Worm (Caenorhabditis elegans) whole organism, mixed stage, embryonic: ENCODE measurements around the gene C07D10.1.
"Not testable (repeated sequence)": the region's sequence is repeated elsewhere in the genome, so short reads cannot be mapped to it uniquely, and the experiment has no call there.

ENCODE experiments used
- M03D4.4 ChIP-seq: sonication (generic microtip); optimal IDR thresholded peaks from 2 replicates; lab custom pipeline; 2017; ENCODE audit warnings: mild to moderate bottlenecking, missing genetic modification characterization, missing compliant biosample characterization
- bed-3 ChIP-seq: fragments of 200-800 bp; sonication (Bioruptor generic); optimal IDR thresholded peaks from 3 replicates; lab custom pipeline; 2018; ENCODE audit warnings: mild to moderate bottlenecking, missing genetic modification characterization, moderate library complexity, missing compliant biosample characterization
- blmp-1 ChIP-seq: fragments of 150-350 bp; optimal IDR thresholded peaks from 2 replicates; lab custom pipeline; 2014; ENCODE audit warnings: missing biosample characterization, missing genetic modification characterization
- ceh-83 ChIP-seq: fragments of 200-800 bp; sonication (Bioruptor generic); optimal IDR thresholded peaks from 2 replicates; lab custom pipeline; 2018; ENCODE audit warnings: mild to moderate bottlenecking, missing genetic modification characterization, missing compliant biosample characterization
- cnd-1 ChIP-seq: fragments of 200-800 bp; sonication (Bioruptor generic); optimal IDR thresholded peaks from 2 replicates; lab custom pipeline; 2018; ENCODE audit warnings: mild to moderate bottlenecking, missing genetic modification characterization, missing compliant biosample characterization
- drap-1 ChIP-seq: fragments of 200-800 bp; sonication (Bioruptor generic); optimal IDR thresholded peaks from 3 replicates; lab custom pipeline; 2018; ENCODE audit warnings: mild to moderate bottlenecking, missing genetic modification characterization, missing compliant biosample characterization
- elt-1 ChIP-seq: sonication (generic microtip); optimal IDR thresholded peaks from 2 replicates; lab custom pipeline; 2017; ENCODE audit warnings: missing genetic modification characterization, mild to moderate bottlenecking, missing compliant biosample characterization, antibody characterized with exemption, moderate library complexity, borderline replicate concordance; ENCODE audit not compliant: insufficient read depth
- elt-3 ChIP-seq: fragments of 150-350 bp; optimal IDR thresholded peaks from 2 replicates; lab custom pipeline; 2014; ENCODE audit warnings: missing biosample characterization, missing genetic modification characterization
- hlh-1 ChIP-seq: fragments of 150-350 bp; optimal IDR thresholded peaks from 2 replicates; lab custom pipeline; 2014; ENCODE audit warnings: missing biosample characterization, missing genetic modification reagents, missing genetic modification characterization
- lin-13 ChIP-seq: fragments of 150-350 bp; optimal IDR thresholded peaks from 2 replicates; lab custom pipeline; 2014; ENCODE audit warnings: missing biosample characterization, missing genetic modification characterization
- lsy-2 ChIP-seq: fragments of 150-350 bp; optimal IDR thresholded peaks from 2 replicates; lab custom pipeline; 2014; ENCODE audit warnings: missing biosample characterization, missing genetic modification characterization
- mab-5 ChIP-seq: fragments of 150-350 bp; optimal IDR thresholded peaks from 2 replicates; lab custom pipeline; 2014; ENCODE audit warnings: missing biosample characterization, missing genetic modification characterization
- nhr-12 ChIP-seq: fragments of 150-350 bp; optimal IDR thresholded peaks from 2 replicates; lab custom pipeline; 2014; ENCODE audit warnings: missing biosample characterization, missing genetic modification characterization
- nhr-237 ChIP-seq: fragments of 150-350 bp; optimal IDR thresholded peaks from 2 replicates; lab custom pipeline; 2014; ENCODE audit warnings: missing biosample characterization, missing genetic modification characterization
- nhr-76 ChIP-seq: sonication (generic microtip); optimal IDR thresholded peaks from 2 replicates; lab custom pipeline; 2017; ENCODE audit warnings: missing biosample characterization, missing genetic modification characterization
- pha-4 ChIP-seq: fragments of 150-350 bp; optimal IDR thresholded peaks from 2 replicates; lab custom pipeline; 2018; ENCODE audit warnings: missing biosample characterization, missing genetic modification reagents, missing genetic modification characterization
- sptf-1 ChIP-seq: sonication (generic microtip); optimal IDR thresholded peaks from 2 replicates; lab custom pipeline; 2017; ENCODE audit warnings: mild to moderate bottlenecking, missing genetic modification characterization, moderate library complexity, missing compliant biosample characterization
- tbx-8 ChIP-seq: fragments of 200-800 bp; sonication (Bioruptor generic); optimal IDR thresholded peaks from 2 replicates; lab custom pipeline; 2018; ENCODE audit warnings: mild to moderate bottlenecking, missing genetic modification characterization, moderate library complexity, missing compliant biosample characterization
- unc-120 ChIP-seq: sonication (generic microtip); optimal IDR thresholded peaks from 2 replicates; lab custom pipeline; 2017; ENCODE audit warnings: missing genetic modification characterization, missing compliant biosample characterization; ENCODE audit not compliant: poor library complexity, severe bottlenecking
- unc-39 ChIP-seq: fragments of 150-350 bp; optimal IDR thresholded peaks from 2 replicates; lab custom pipeline; 2014; ENCODE audit warnings: missing biosample characterization, missing genetic modification characterization
- unc-62 ChIP-seq: fragments of 150-350 bp; optimal IDR thresholded peaks from 2 replicates; lab custom pipeline; 2014; ENCODE audit warnings: missing biosample characterization, missing genetic modification reagents, missing genetic modification characterization
- zip-8 ChIP-seq: fragments of 150-350 bp; optimal IDR thresholded peaks from 2 replicates; lab custom pipeline; 2014; ENCODE audit warnings: missing biosample characterization, missing genetic modification characterization
- ztf-11 ChIP-seq: fragments of 150-350 bp; optimal IDR thresholded peaks from 2 replicates; lab custom pipeline; 2014; ENCODE audit warnings: missing biosample characterization, missing genetic modification characterization

The C07D10.1 gene

DNA sequence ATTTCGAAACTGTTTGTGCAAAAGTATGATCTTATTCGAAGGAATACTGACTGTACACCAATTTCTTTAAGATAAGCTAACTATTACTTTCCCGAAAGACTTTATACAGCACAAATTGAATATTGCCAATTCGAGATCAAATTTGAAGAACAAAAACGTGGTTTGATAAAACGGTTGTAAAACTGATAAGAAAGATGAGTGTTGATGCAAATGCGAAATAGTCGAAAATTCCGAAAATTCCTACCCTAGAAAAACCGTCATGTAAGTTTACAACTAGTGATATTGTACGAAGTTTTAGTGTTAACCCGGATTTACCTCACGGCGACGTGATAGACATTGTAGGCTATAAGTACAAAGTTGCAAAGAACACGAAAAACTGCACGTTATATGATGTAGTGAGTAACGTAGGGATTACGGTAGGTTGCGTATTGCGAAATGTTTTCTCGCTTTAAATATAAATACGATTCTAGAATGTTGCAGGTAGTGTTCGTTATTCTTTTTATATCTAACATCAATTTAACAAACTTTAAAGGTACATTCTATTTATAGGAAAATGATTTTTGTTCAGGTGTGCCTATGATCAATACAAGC lies 22.1 kb downstream of the C07D10.1 start:
- TF ChIP-seq hlh-1 (tag; lab: Kevin White, UChicago) (no peak), drap-1 (GFP tag; lab: Kevin White, UChicago) (no peak), unc-62 (GFP tag; lab: Kevin White, UChicago) (no peak), nhr-76 (tag; lab: Kevin White, UChicago) (no peak), bed-3 (GFP tag; lab: Kevin White, UChicago) (no peak), ztf-11 (tag; lab: Kevin White, UChicago) (no peak), blmp-1 (tag; lab: Kevin White, UChicago) (no peak), nhr-237 (no peak), mab-5 (no peak), cnd-1 (no peak), M03D4.4 (tag; lab: Kevin White, UChicago) (no peak)

DNA sequence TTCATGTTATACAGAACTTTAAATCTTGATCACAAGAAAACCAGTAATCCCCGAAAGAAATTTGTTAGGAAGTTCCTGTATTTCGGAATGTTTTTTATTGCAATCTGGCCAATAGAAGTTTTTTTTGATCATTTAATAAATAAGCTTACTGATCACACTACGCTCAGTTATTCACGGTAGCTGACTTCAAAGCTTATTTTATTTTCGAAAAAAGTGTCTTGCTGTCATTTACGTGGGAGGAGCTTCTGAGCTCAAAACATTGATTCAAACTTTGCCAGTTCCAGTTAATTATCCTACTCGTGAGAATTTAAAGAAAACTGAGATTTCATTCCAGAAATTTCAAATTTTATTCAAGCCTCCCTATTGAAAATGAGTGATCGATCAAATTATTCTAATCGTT lies 33.5 kb downstream of the C07D10.1 start, which contains the start of gene srd-54:
Gene srd-54, plus strand, starts transcription at position 301 of the 400 bp plus-strand sequence.
- TF ChIP-seq lin-13 (tag; lab: Kevin White, UChicago): no peak
- no peak for TF ChIP-seq ceh-83 (GFP tag; lab: Kevin White, UChicago)
- no peak for TF ChIP-seq ztf-11 (tag; lab: Kevin White, UChicago)
- no peak for TF ChIP-seq hlh-1 (tag; lab: Kevin White, UChicago)
- TF ChIP-seq sptf-1 (tag; lab: Kevin White, UChicago): no peak

DNA sequence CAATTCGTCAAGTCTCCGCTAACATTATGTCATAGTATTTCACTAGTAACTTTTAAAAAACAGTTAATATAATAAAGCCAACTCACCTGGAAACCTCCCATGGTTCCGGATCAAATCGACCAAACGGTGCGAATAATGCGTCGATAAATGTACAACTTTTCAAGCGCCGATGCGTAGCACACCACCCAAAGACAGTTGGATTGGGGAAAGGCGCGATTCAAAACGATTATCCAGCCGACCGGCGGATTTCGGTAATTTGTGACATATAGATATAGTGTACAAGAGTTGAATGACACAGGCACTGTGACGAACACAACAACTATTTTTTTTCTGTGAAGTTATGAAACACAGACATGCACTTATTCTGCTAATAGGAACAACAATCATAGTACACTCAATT lies 35.4 kb downstream of the C07D10.1 start, which contains the start of gene kcc-3:
Gene kcc-3, minus strand, starts transcription at position 101 of the 400 bp plus-strand sequence.
- TF ChIP-seq lsy-2 (tag; lab: Kevin White, UChicago) (no peak), sptf-1 (tag; lab: Kevin White, UChicago) (no peak), unc-39 (no peak), elt-3 (tag; lab: Kevin White, UChicago) (no peak), hlh-1 (tag; lab: Kevin White, UChicago) (no peak), ztf-11 (tag; lab: Kevin White, UChicago) (no peak), mab-5 (no peak), pha-4 (tag; lab: Kevin White, UChicago) (no peak), unc-120 (tag; lab: Kevin White, UChicago) (no peak), nhr-76 (tag; lab: Kevin White, UChicago) (no peak), unc-62 (GFP tag; lab: Kevin White, UChicago) (no peak), M03D4.4 (tag; lab: Kevin White, UChicago) (no peak), nhr-12 (tag; lab: Kevin White, UChicago) (no peak), zip-8 (no peak), tbx-8 (GFP tag; lab: Kevin White, UChicago) (no peak), bed-3 (GFP tag; lab: Kevin White, UChicago) (no peak)
- TF ChIP-seq, all 35 proteins: peak for 0

DNA sequence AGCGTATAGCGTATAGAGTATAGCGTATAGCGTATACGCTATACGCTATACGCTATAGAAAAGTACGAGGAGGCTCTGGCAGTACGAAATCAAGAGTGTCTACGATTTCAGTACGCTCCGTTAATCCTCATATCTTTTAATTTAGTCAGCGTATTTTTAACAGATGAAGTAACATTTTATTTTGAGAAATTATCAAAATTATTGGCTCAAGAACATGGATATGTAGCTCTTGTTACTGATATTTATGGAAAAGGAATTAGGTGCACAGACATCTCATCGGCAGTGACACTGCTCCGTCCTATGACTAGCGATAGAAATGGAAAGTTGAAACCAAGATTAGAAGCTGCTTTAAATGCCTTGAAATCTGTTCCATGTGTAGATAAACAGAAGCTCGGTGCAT lies 36.1 kb downstream of the C07D10.1 start, which contains the start of gene K02A2.1:
Gene K02A2.1, plus strand, starts transcription at position 301 of the 400 bp plus-strand sequence.
- not testable (repeated sequence) for TF ChIP-seq lin-13 (tag; lab: Kevin White, UChicago); elt-1 (tag; lab: Kevin White, UChicago); cnd-1
